Worm (Caenorhabditis elegans): Measurements from ENCODE around the gene K10D11.5.

DNA sequence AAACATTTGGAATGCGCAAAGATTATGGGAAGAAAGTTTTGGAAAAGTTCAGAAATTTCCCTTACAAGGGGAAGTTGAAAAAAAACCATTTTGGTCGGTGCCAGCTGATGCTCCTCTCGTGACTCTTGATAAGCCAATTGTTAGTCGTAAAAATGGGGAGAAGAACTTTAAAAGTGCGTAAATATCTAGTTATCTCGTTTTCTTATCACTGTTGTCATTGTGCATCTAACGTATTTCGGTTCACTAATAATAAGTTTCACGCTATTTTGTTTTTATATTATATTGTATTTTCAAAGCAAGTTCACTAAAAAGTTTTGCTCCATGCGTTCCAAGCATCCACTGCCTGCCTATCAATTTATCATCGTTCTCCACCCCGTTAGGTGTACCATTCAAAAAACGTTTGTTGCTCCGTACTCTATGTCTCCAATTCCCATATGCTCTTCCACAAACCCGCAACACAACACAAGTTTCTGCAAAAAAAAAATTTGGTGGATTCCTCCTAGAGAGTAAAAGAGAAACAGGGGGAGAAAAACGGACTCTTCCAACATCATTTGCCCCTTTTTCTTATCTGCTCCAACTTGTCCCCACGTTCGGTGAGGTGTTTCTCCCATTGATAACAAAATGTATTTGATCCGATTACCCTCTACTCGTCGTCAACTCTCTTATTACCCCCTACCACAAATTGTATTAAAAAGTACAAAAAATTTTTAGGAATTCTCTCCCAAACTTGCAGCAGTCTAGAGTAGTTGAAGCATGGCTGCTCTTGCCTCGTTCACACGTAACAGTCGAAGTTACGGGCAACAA, 17.0 kb upstream of the K10D11.5 start, which contains the start of gene mbk-2:
- TF ChIP-seq ets-7 (tag; optimal IDR thresholded peaks at IDR 0.05) (no peak), flt-1 (GFP tag; IDR thresholded peaks at IDR 0.05) (no peak), ama-1 (optimal IDR thresholded peaks at IDR 0.05) (no peak), hnd-1 (tag; optimal IDR thresholded peaks at IDR 0.05) (no peak), hmbx-1 (tag; optimal IDR thresholded peaks at IDR 0.05) (no peak), aly-1 (tag; optimal IDR thresholded peaks at IDR 0.05) (no peak), F13C5.2 (tag; optimal IDR thresholded peaks at IDR 0.05) (no peak), scrt-1 (GFP tag; IDR thresholded peaks at IDR 0.05) (no peak)
